Fruit fly (Drosophila melanogaster) S2 (cell line): Measurements from ENCODE around the gene CG7512.

Experiments used
- CG8478 ChIP-seq: fragments of >200 bp; optimal IDR thresholded peaks from 2 replicates; lab custom pipeline; 2018
- CTCF ChIP-seq, 2 experiments: fragments of >200 bp; optimal IDR thresholded peaks; 2 replicates each; lab custom pipeline; 2018

- no peak for TF ChIP-seq CTCF (optimal IDR thresholded peaks at IDR 0.05; lab: Kevin White, UChicago)
- no peak for TF ChIP-seq CG8478 (lab: Kevin White, UChicago)
Measured at dm6 chr3L:11557209-11557608, 43.7 kb downstream of the CG7512 start.
